Fruit fly (Drosophila melanogaster) whole organism: Measurements from ENCODE around the gene RpL13A.

ENCODE experiments used
- CG8478 ChIP-seq: fragments of >200 bp; optimal IDR thresholded peaks from 2 replicates; lab custom pipeline; 2018; ENCODE audit warnings: inconsistent platforms
- EcR ChIP-seq, 2 experiments: fragments of >200 bp; optimal IDR thresholded peaks; 2 replicates each; lab custom pipeline; 2017; ENCODE audit warnings: missing biosample characterization in 2 of 2, missing genetic modification characterization in 2 of 2, missing genetic modification reagents in 2 of 2
- pan ChIP-seq: fragments of >200 bp; optimal IDR thresholded peaks from 2 replicates; lab custom pipeline; 2017
- usp ChIP-seq: fragments of >200 bp; optimal IDR thresholded peaks from 2 replicates; lab custom pipeline; 2017; ENCODE audit warnings: missing biosample characterization, missing genetic modification characterization, mixed read lengths

DNA sequence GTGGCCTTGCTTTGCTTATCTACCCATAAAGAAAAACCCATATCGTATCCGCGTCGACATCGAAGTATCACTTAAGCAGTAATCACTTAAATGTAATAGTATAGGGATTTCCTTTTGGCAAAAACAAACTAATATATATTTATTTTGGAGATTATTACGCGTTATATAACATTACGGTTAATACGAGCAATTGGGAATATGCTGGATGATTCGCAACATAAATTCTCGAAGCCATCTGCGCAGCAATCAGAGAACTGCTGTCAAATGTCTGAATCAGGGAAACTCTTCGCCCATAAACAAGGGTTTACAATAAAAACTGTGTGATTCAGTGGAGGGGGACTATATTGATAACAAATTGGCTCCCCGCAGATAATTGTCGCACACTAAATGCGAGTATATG is 13.6 kb upstream of the RpL13A start:
- TF ChIP-seq pan (lab: Kevin White, UChicago): no peak
- no peak for TF ChIP-seq EcR (GFP tag; optimal IDR thresholded peaks at IDR 0.05; lab: Kevin White, UChicago)
- TF ChIP-seq usp (GFP tag; lab: Kevin White, UChicago): no peak
- TF ChIP-seq CG8478 (lab: Kevin White, UChicago): no peak
